Fruit fly (Drosophila melanogaster) Kc167 (cell line): Measurements from ENCODE around the gene Eig71Ed.

ENCODE experiments used
- Sin3A ChIP-seq: fragments of >200 bp; optimal IDR thresholded peaks from 2 replicates; lab custom pipeline; 2018; ENCODE audit warnings: missing external identifiers
- h ChIP-seq: fragments of >200 bp; optimal IDR thresholded peaks from 3 replicates; lab custom pipeline; 2018; ENCODE audit warnings: missing external identifiers
- psq ChIP-seq: fragments of >200 bp; optimal IDR thresholded peaks from 2 replicates; lab custom pipeline; 2017; ENCODE audit warnings: missing external identifiers
- ttk ChIP-seq: sonication (Bioruptor generic); optimal IDR thresholded peaks from 2 replicates; lab custom pipeline; 2017; ENCODE audit warnings: missing external identifiers

DNA sequence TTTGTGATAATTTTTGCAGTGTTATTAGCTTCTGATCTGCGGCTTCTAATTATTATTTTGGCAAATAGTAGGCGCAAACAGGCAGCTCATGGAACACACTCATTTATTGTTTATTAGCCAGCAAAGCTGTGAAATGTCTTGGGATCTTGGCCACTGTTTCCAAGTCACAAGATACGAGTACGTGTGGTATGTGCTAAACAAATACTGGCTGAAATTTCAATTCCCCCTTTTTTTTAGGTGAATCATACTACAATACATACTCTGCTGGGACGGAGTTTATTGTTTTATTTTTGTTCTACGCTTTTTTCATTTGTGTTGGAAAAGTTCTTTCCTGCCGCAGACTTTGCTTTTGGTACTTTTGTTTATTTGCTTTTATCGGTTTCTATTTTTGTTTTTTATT is 21.3 kb upstream of the Eig71Ed start:
- TF ChIP-seq ttk (lab: Kevin White, UChicago) (no peak), Sin3A (no peak), psq (no peak), h (no peak)
